Fruit fly (Drosophila melanogaster) whole organism, embryonic: ENCODE measurements around the gene Rh4.

Source experiments
- B-H2 ChIP-seq: fragments of 200-800 bp; sonication (Bioruptor generic); optimal IDR thresholded peaks from 2 replicates; lab custom pipeline; 2018; ENCODE audit warnings: missing biosample characterization, mild to moderate bottlenecking, missing genetic modification characterization
- Blimp-1 ChIP-seq: fragments of 200-800 bp; sonication (Bioruptor generic); optimal IDR thresholded peaks from 3 replicates; lab custom pipeline; 2018; ENCODE audit warnings: missing biosample characterization, missing genetic modification characterization, mild to moderate bottlenecking, moderate library complexity, missing genetic modification reagents
- CG12071 ChIP-seq: fragments of 200-800 bp; sonication (Bioruptor generic); optimal IDR thresholded peaks from 3 replicates; lab custom pipeline; 2018; ENCODE audit warnings: missing biosample characterization, mild to moderate bottlenecking, missing genetic modification characterization
- CG1233 ChIP-seq: fragments of 200-800 bp; sonication (Bioruptor generic); optimal IDR thresholded peaks from 4 replicates; lab custom pipeline; 2018; ENCODE audit warnings: missing biosample characterization, mild to moderate bottlenecking, missing genetic modification characterization
- CG12769 ChIP-seq: fragments of 200-800 bp; sonication (Bioruptor generic); optimal IDR thresholded peaks from 2 replicates; lab custom pipeline; 2019; ENCODE audit warnings: missing biosample characterization, mild to moderate bottlenecking, missing genetic modification characterization, moderate library complexity
- CG13287 ChIP-seq: fragments of 200-800 bp; sonication (Bioruptor generic); IDR thresholded peaks from 2 replicates; pipeline ENCODE4 v1.3.6; 2022; ENCODE audit warnings: missing biosample characterization, missing genetic modification characterization; ENCODE audit not compliant: partially characterized antibody
- CG1832 ChIP-seq: fragments of 200-800 bp; sonication (Bioruptor generic); optimal IDR thresholded peaks from 2 replicates; lab custom pipeline; 2017; ENCODE audit warnings: missing biosample characterization, mild to moderate bottlenecking, missing genetic modification characterization, inconsistent platforms
- CG6813 ChIP-seq: fragments of 200-800 bp; sonication (Bioruptor generic); optimal IDR thresholded peaks from 2 replicates; lab custom pipeline; 2017; ENCODE audit warnings: missing biosample characterization, missing genetic modification characterization, mild to moderate bottlenecking, moderate library complexity, missing genetic modification reagents
- Deaf1 ChIP-seq: fragments of 200-800 bp; optimal IDR thresholded peaks from 3 replicates; lab custom pipeline; 2019; ENCODE audit warnings: missing biosample characterization, mild to moderate bottlenecking, missing genetic modification characterization, moderate library complexity
- Dfd ChIP-seq, 2 experiments: fragments of >200 bp; optimal IDR thresholded peaks; 2 replicates each; lab custom pipeline; 2017; ENCODE audit warnings: missing biosample characterization in 2 of 2, missing genetic modification characterization in 2 of 2
- Dip3 ChIP-seq: fragments of 200-800 bp; sonication (Bioruptor generic); optimal IDR thresholded peaks from 3 replicates; lab custom pipeline; 2016; ENCODE audit warnings: missing biosample characterization, missing genetic modification characterization
- Ets65A ChIP-seq: fragments of 200-800 bp; sonication (Bioruptor generic); peaks from one replicate; lab custom pipeline; 2016; ENCODE audit warnings: missing biosample characterization, missing genetic modification characterization
- HLH3B ChIP-seq: fragments of 200-800 bp; sonication (Bioruptor generic); IDR thresholded peaks from 2 replicates; pipeline ENCODE4 v1.3.6; 2022; ENCODE audit warnings: missing biosample characterization, missing genetic modification characterization
- Hr78 ChIP-seq, 2 experiments: fragments of 200-800 bp in 1 of 2; fragments of >200 bp in 1 of 2; sonication (Bioruptor generic) in 1 of 2; optimal IDR thresholded peaks; 2 replicates each; lab custom pipeline; 2017 to 2019; ENCODE audit warnings: missing biosample characterization in 2 of 2, missing genetic modification characterization in 2 of 2, mild to moderate bottlenecking in 1 of 2, moderate library complexity in 1 of 2
- Med ChIP-seq: fragments of 200-800 bp; sonication (Bioruptor generic); peaks from one replicate; lab custom pipeline; 2016; ENCODE audit warnings: missing biosample characterization, missing genetic modification characterization, mild to moderate bottlenecking, inconsistent platforms, moderate library complexity
- NK7.1 ChIP-seq: fragments of 200-800 bp; sonication (Bioruptor generic); optimal IDR thresholded peaks from 3 replicates; lab custom pipeline; 2016; ENCODE audit warnings: missing biosample characterization, missing genetic modification characterization
- Nf-YB ChIP-seq: fragments of 200-800 bp; sonication (Bioruptor generic); optimal IDR thresholded peaks from 3 replicates; lab custom pipeline; 2019; ENCODE audit warnings: missing biosample characterization, mild to moderate bottlenecking, missing genetic modification characterization, moderate library complexity
- Opbp ChIP-seq: fragments of 200-800 bp; sonication (Bioruptor generic); IDR thresholded peaks from 3 replicates; pipeline ENCODE4 v1.3.6; 2022; ENCODE audit warnings: missing biosample characterization, missing genetic modification characterization; ENCODE audit not compliant: partially characterized antibody
- Trl ChIP-seq, 3 experiments: fragments of >200 bp in 2 of 3; fragments of 200-800 bp in 1 of 3; sonication (Bioruptor generic) in 1 of 3; optimal IDR thresholded peaks; 2 replicates in 1 of 3; 3 replicates in 2 of 3; lab custom pipeline; 2016 to 2017; ENCODE audit warnings: missing biosample characterization in 1 of 3, missing genetic modification characterization in 1 of 3
- bowl ChIP-seq: fragments of 200-800 bp; sonication (Bioruptor generic); IDR thresholded peaks from 2 replicates; pipeline ENCODE4 v1.3.6; 2022; ENCODE audit warnings: missing biosample characterization, missing genetic modification characterization
- cas ChIP-seq: fragments of 200-800 bp; sonication (Bioruptor generic); IDR thresholded peaks from 2 replicates; pipeline ENCODE4 v1.3.6; 2022; ENCODE audit warnings: missing biosample characterization, missing genetic modification characterization
- cg ChIP-seq: fragments of 200-800 bp; sonication (Bioruptor generic); optimal IDR thresholded peaks from 3 replicates; lab custom pipeline; 2019; ENCODE audit warnings: missing biosample characterization, mild to moderate bottlenecking, missing genetic modification characterization, moderate library complexity
- chinmo ChIP-seq: fragments of 200-800 bp; sonication (Bioruptor generic); IDR thresholded peaks from 4 replicates; pipeline ENCODE4 v1.3.6; 2022; ENCODE audit warnings: missing biosample characterization, missing genetic modification characterization; ENCODE audit not compliant: partially characterized antibody
- dmrt11E ChIP-seq: fragments of 200-800 bp; sonication (Bioruptor generic); optimal IDR thresholded peaks from 3 replicates; lab custom pipeline; 2018; ENCODE audit warnings: missing biosample characterization, mild to moderate bottlenecking, missing genetic modification characterization, moderate library complexity
- eyg ChIP-seq: fragments of 200-800 bp; sonication (Bioruptor generic); optimal IDR thresholded peaks from 3 replicates; lab custom pipeline; 2016; ENCODE audit warnings: missing biosample characterization, missing genetic modification characterization
- ftz-f1 ChIP-seq: fragments of 200-800 bp; sonication (Bioruptor generic); optimal IDR thresholded peaks from 2 replicates; lab custom pipeline; 2016; ENCODE audit warnings: missing biosample characterization, missing genetic modification characterization
- gsb-n ChIP-seq: fragments of 200-800 bp; sonication (Bioruptor generic); optimal IDR thresholded peaks from 3 replicates; lab custom pipeline; 2018; ENCODE audit warnings: missing biosample characterization, mild to moderate bottlenecking, missing genetic modification characterization
- ken ChIP-seq: fragments of 200-800 bp; sonication (Bioruptor generic); IDR thresholded peaks from 3 replicates; pipeline ENCODE4 v1.3.6; 2022; ENCODE audit warnings: missing biosample characterization, missing genetic modification characterization
- oc ChIP-seq: fragments of 200-800 bp; sonication (Bioruptor generic); optimal IDR thresholded peaks from 2 replicates; lab custom pipeline; 2018; ENCODE audit warnings: missing biosample characterization, mild to moderate bottlenecking, missing genetic modification characterization, moderate library complexity
- otp ChIP-seq: fragments of 200-800 bp; sonication (Bioruptor generic); IDR thresholded peaks from 3 replicates; pipeline ENCODE4, ENCODE4 v1.3.6; 2022; ENCODE audit warnings: missing biosample characterization, missing genetic modification characterization
- seq ChIP-seq: fragments of 200-800 bp; sonication (Bioruptor generic); IDR thresholded peaks from 2 replicates; pipeline ENCODE4 v1.3.6; 2022; ENCODE audit warnings: missing biosample characterization, missing genetic modification characterization
- so ChIP-seq: fragments of 200-800 bp; sonication (Bioruptor generic); IDR thresholded peaks from 3 replicates; pipeline ENCODE4 v1.3.6; 2022; ENCODE audit warnings: missing biosample characterization, missing genetic modification characterization
- sqz ChIP-seq: fragments of 200-800 bp; sonication (Bioruptor generic); optimal IDR thresholded peaks from 3 replicates; lab custom pipeline; 2018; ENCODE audit warnings: missing biosample characterization, mild to moderate bottlenecking, missing genetic modification characterization
- ssp ChIP-seq: fragments of 200-800 bp; sonication (Bioruptor generic); IDR thresholded peaks from 2 replicates; pipeline ENCODE4 v1.3.6; 2022; ENCODE audit warnings: missing biosample characterization, missing genetic modification characterization
- vvl ChIP-seq: fragments of 200-800 bp; sonication (Bioruptor generic); IDR thresholded peaks from 2 replicates; pipeline ENCODE4 v1.3.6; 2022; ENCODE audit warnings: missing biosample characterization, missing genetic modification characterization

The Rh4 gene

dm6 chr3L:16836732-16837131 is 25.6 kb downstream of the Rh4 start (continued):
- no peak for TF ChIP-seq B-H2 (GFP tag; lab: Kevin White, UChicago)

dm6 chr3L:16829983-16830382 is 32.3 kb downstream of the Rh4 start:
- TF ChIP-seq seq (GFP tag; lab: Robert Waterston, UW) (no peak), ftz-f1 (peak; percentile 44), CG1832 (GFP tag; lab: Kevin White, UChicago) (peak; percentile 29), ken (GFP tag; lab: Robert Waterston, UW) (0 out of 3 replicates have a peak, but pooled peaks have one; percentile 15), CG1233 (GFP tag; lab: Kevin White, UChicago) (no peak), Ets65A (GFP tag; lab: Kevin White, UChicago) (peak; percentile 87), Trl (optimal IDR thresholded peaks at IDR 0.05; lab: Kevin White, UChicago) (peak; percentile 10 to 40), Trl (GFP tag; optimal IDR thresholded peaks at IDR 0.05; lab: Kevin White, UChicago) (no peak), CG12769 (tag; lab: Kevin White, UChicago) (peak; percentile 35), gsb-n (tag; lab: Kevin White, UChicago) (peak; percentile 18), Opbp (GFP tag; lab: Robert Waterston, UW) (no peak), Nf-YB (no peak), Hr78 (GFP tag; optimal IDR thresholded peaks at IDR 0.05; lab: Kevin White, UChicago) (peak in 1 of 2 experiments; percentile 11), CG6813 (no peak), so (no peak), eyg (no peak), ssp (GFP tag; lab: Robert Waterston, UW) (no peak), oc (tag; lab: Kevin White, UChicago) (peak; percentile 37), Dip3 (GFP tag; lab: Kevin White, UChicago) (no peak), CG13287 (GFP tag; lab: Robert Waterston, UW) (no peak), dmrt11E (tag; lab: Kevin White, UChicago) (no peak), sqz (GFP tag; lab: Kevin White, UChicago) (peak; percentile 18), vvl (GFP tag; lab: Robert Waterston, UW) (0 out of 2 replicates have a peak, but pooled peaks have one; percentile 7), Blimp-1 (GFP tag; lab: Kevin White, UChicago) (peak; percentile 59)

- TF ChIP-seq chinmo (GFP tag; lab: Robert Waterston, UW) (peak; percentile 80; the same call in 2 of the 4 replicates), Dfd (GFP tag; optimal IDR thresholded peaks at IDR 0.05; lab: Kevin White, UChicago) (peak in 1 of 2 experiments; percentile 8), cas (GFP tag; lab: Robert Waterston, UW) (no peak), CG12071 (GFP tag; lab: Kevin White, UChicago) (no peak), HLH3B (GFP tag; lab: Robert Waterston, UW) (0 out of 2 replicates have a peak, but pooled peaks have one; percentile 5), cg (GFP tag; lab: Kevin White, UChicago) (peak; percentile 43), Deaf1 (tag; lab: Kevin White, UChicago) (peak; percentile 41), NK7.1 (no peak), Med (GFP tag; lab: Kevin White, UChicago) (peak; percentile 53), bowl (0 out of 2 replicates have a peak, but pooled peaks have one; percentile 5), otp (GFP tag; lab: Robert Waterston, UW) (peak; percentile 28; the same call in 1 of the 3 replicates)
Observed at dm6 chr3L:16828967-16829366, 33.4 kb downstream of the Rh4 start, which contains the start of gene CG13024. Gene CG13024 (minus strand): TSS chr3L:16829074.
